Fruit fly (Drosophila melanogaster) whole organism, embryonic: Measurements from ENCODE around the gene CG42869.

ENCODE experiments used
- Atf3 ChIP-seq: fragments of 200-800 bp; sonication (Bioruptor generic); optimal IDR thresholded peaks from 3 replicates; lab custom pipeline; 2016; ENCODE audit warnings: missing biosample characterization, missing genetic modification characterization
- Atf6 ChIP-seq: fragments of 200-800 bp; sonication (Bioruptor generic); IDR thresholded peaks from 2 replicates; pipeline ENCODE4 v1.3.6; 2022; ENCODE audit warnings: missing biosample characterization, missing genetic modification characterization
- BEAF-32 ChIP-seq: fragments of 200-800 bp; sonication (Bioruptor generic); optimal IDR thresholded peaks from 3 replicates; lab custom pipeline; 2017; ENCODE audit warnings: missing biosample characterization, missing genetic modification characterization, mild to moderate bottlenecking, moderate library complexity, missing genetic modification reagents
- CG11504 ChIP-seq: fragments of 200-800 bp; sonication (Bioruptor generic); optimal IDR thresholded peaks from 3 replicates; lab custom pipeline; 2019; ENCODE audit warnings: missing biosample characterization, mild to moderate bottlenecking, missing genetic modification characterization, moderate library complexity
- CG12391 ChIP-seq: fragments of 200-800 bp; sonication (Bioruptor generic); optimal IDR thresholded peaks from 3 replicates; lab custom pipeline; 2018; ENCODE audit warnings: missing biosample characterization, mild to moderate bottlenecking, missing genetic modification characterization, moderate library complexity
- CG12659 ChIP-seq: fragments of 200-800 bp; sonication (Bioruptor generic); optimal IDR thresholded peaks from 3 replicates; lab custom pipeline; 2017; ENCODE audit warnings: mild to moderate bottlenecking, missing biosample characterization, missing genetic modification reagents, missing genetic modification characterization
- CG12744 ChIP-seq: fragments of 200-800 bp; sonication (Bioruptor generic); optimal IDR thresholded peaks from 2 replicates; lab custom pipeline; 2016; ENCODE audit warnings: missing biosample characterization, missing genetic modification characterization
- CG13287 ChIP-seq: fragments of 200-800 bp; sonication (Bioruptor generic); IDR thresholded peaks from 2 replicates; pipeline ENCODE4 v1.3.6; 2022; ENCODE audit warnings: missing biosample characterization, missing genetic modification characterization; ENCODE audit not compliant: partially characterized antibody
- CG13624 ChIP-seq: fragments of 200-800 bp; sonication (Bioruptor generic); optimal IDR thresholded peaks from 2 replicates; lab custom pipeline; 2016; ENCODE audit warnings: missing biosample characterization, missing genetic modification characterization
- CG14710 ChIP-seq: fragments of 200-800 bp; sonication (Bioruptor generic); optimal IDR thresholded peaks from 3 replicates; lab custom pipeline; 2019; ENCODE audit warnings: missing biosample characterization, mild to moderate bottlenecking, missing genetic modification characterization, moderate library complexity
- CG15514 ChIP-seq: fragments of 200-800 bp; sonication (Bioruptor generic); optimal IDR thresholded peaks from 3 replicates; lab custom pipeline; 2017; ENCODE audit warnings: missing biosample characterization, missing genetic modification characterization, mild to moderate bottlenecking, moderate library complexity, missing genetic modification reagents
- CG17186 ChIP-seq: fragments of 200-800 bp; sonication (Bioruptor generic); optimal IDR thresholded peaks from 3 replicates; lab custom pipeline; 2017; ENCODE audit warnings: missing biosample characterization, missing genetic modification reagents, missing genetic modification characterization
- CG31365 ChIP-seq: fragments of 200-800 bp; sonication (Bioruptor generic); optimal IDR thresholded peaks from 2 replicates; lab custom pipeline; 2018; ENCODE audit warnings: missing biosample characterization, mild to moderate bottlenecking, missing genetic modification characterization
- CG4617 ChIP-seq: fragments of 200-800 bp; sonication (Bioruptor generic); optimal IDR thresholded peaks from 3 replicates; lab custom pipeline; 2016; ENCODE audit warnings: missing biosample characterization, missing genetic modification characterization, borderline replicate concordance
- CG7556 ChIP-seq: fragments of 200-800 bp; sonication (Bioruptor generic); optimal IDR thresholded peaks from 2 replicates; lab custom pipeline; 2017; ENCODE audit warnings: missing biosample characterization, mild to moderate bottlenecking, missing genetic modification characterization
- CTCF ChIP-seq: fragments of 200-800 bp; sonication (Bioruptor generic); optimal IDR thresholded peaks from 2 replicates; lab custom pipeline; 2017; ENCODE audit warnings: missing biosample characterization, mild to moderate bottlenecking, missing genetic modification characterization, moderate library complexity
- Dek ChIP-seq: fragments of 200-800 bp; sonication (Bioruptor generic); optimal IDR thresholded peaks from 3 replicates; lab custom pipeline; 2019; ENCODE audit warnings: missing biosample characterization, mild to moderate bottlenecking, missing genetic modification characterization, moderate library complexity
- Doc3 ChIP-seq: fragments of 200-800 bp; sonication (Bioruptor generic); IDR thresholded peaks from 3 replicates; pipeline ENCODE4 v1.3.6; 2022; ENCODE audit warnings: missing biosample characterization, missing genetic modification characterization; ENCODE audit not compliant: partially characterized antibody
- E2f2 ChIP-seq: fragments of 200-800 bp; sonication (Bioruptor generic); IDR thresholded peaks from 2 replicates; pipeline ENCODE4 v1.3.6; 2022; ENCODE audit warnings: missing biosample characterization, missing genetic modification characterization
- Ets97D ChIP-seq: fragments of 200-800 bp; sonication (Bioruptor generic); optimal IDR thresholded peaks from 3 replicates; lab custom pipeline; 2016; ENCODE audit warnings: missing biosample characterization, missing genetic modification characterization
- Fer1 ChIP-seq: fragments of 200-800 bp; sonication (Bioruptor generic); optimal IDR thresholded peaks from 2 replicates; lab custom pipeline; 2017; ENCODE audit warnings: missing biosample characterization, mild to moderate bottlenecking, missing genetic modification characterization
- HHEX ChIP-seq: fragments of 200-800 bp; sonication (Bioruptor generic); optimal IDR thresholded peaks from 3 replicates; lab custom pipeline; 2017; ENCODE audit warnings: missing biosample characterization, mild to moderate bottlenecking, missing genetic modification characterization, missing genetic modification reagents
- Hmr ChIP-seq: fragments of 200-800 bp; sonication (Bioruptor generic); optimal IDR thresholded peaks from 3 replicates; lab custom pipeline; 2017; ENCODE audit warnings: mild to moderate bottlenecking, missing biosample characterization, missing genetic modification reagents, missing genetic modification characterization
- Hr3 ChIP-seq: fragments of 200-800 bp; sonication (Bioruptor generic); optimal IDR thresholded peaks from 3 replicates; lab custom pipeline; 2016; ENCODE audit warnings: missing biosample characterization, missing genetic modification characterization
- Max ChIP-seq: fragments of 200-800 bp; sonication (Bioruptor generic); optimal IDR thresholded peaks from 2 replicates; lab custom pipeline; 2016; ENCODE audit warnings: missing biosample characterization, mild to moderate bottlenecking, missing genetic modification characterization
- Med ChIP-seq: fragments of 200-800 bp; sonication (Bioruptor generic); peaks from one replicate; lab custom pipeline; 2016; ENCODE audit warnings: missing biosample characterization, missing genetic modification characterization, mild to moderate bottlenecking, inconsistent platforms, moderate library complexity
- Pdp1 ChIP-seq, 2 experiments: fragments of 200-800 bp; sonication (Bioruptor generic); optimal IDR thresholded peaks; 3 replicates each; lab custom pipeline; 2016; ENCODE audit warnings: missing biosample characterization in 2 of 2, missing genetic modification characterization in 2 of 2, mild to moderate bottlenecking in 1 of 2, moderate library complexity in 1 of 2
- Six4 ChIP-seq: fragments of 200-800 bp; sonication (Bioruptor generic); optimal IDR thresholded peaks from 2 replicates; lab custom pipeline; 2016; ENCODE audit warnings: missing biosample characterization, missing genetic modification characterization
- Sry-δ ChIP-seq: fragments of 200-800 bp; sonication (Bioruptor generic); optimal IDR thresholded peaks from 2 replicates; lab custom pipeline; 2016; ENCODE audit warnings: missing biosample characterization, missing genetic modification characterization
- Stat92E ChIP-seq, 3 experiments: fragments of >200 bp in 2 of 3; fragments of 200-800 bp in 1 of 3; sonication (Bioruptor generic) in 1 of 3; optimal IDR thresholded peaks; 2 replicates each; lab custom pipeline; 2017 to 2019; ENCODE audit warnings: missing biosample characterization in 3 of 3, missing genetic modification characterization in 3 of 3, mild to moderate bottlenecking in 1 of 3, moderate library complexity in 1 of 3
- YL-1 ChIP-seq: fragments of 200-800 bp; sonication (Bioruptor generic); optimal IDR thresholded peaks from 3 replicates; lab custom pipeline; 2017; ENCODE audit warnings: missing biosample characterization, mild to moderate bottlenecking, missing genetic modification characterization
- caup ChIP-seq: fragments of 200-800 bp; sonication (Bioruptor generic); optimal IDR thresholded peaks from 3 replicates; lab custom pipeline; 2017; ENCODE audit warnings: missing biosample characterization, mild to moderate bottlenecking, missing genetic modification characterization, moderate library complexity; ENCODE audit not compliant: severe bottlenecking
- chinmo ChIP-seq: fragments of 200-800 bp; sonication (Bioruptor generic); IDR thresholded peaks from 4 replicates; pipeline ENCODE4 v1.3.6; 2022; ENCODE audit warnings: missing biosample characterization, missing genetic modification characterization; ENCODE audit not compliant: partially characterized antibody
- cwo ChIP-seq: fragments of 200-800 bp; sonication (Bioruptor generic); optimal IDR thresholded peaks from 3 replicates; lab custom pipeline; 2017; ENCODE audit warnings: missing biosample characterization, missing genetic modification characterization, mild to moderate bottlenecking, moderate library complexity, missing genetic modification reagents
- dm ChIP-seq: fragments of 200-800 bp; sonication (Bioruptor generic); optimal IDR thresholded peaks from 3 replicates; lab custom pipeline; 2016; ENCODE audit warnings: missing biosample characterization, missing genetic modification characterization
- gfzf ChIP-seq: fragments of 200-800 bp; sonication (Bioruptor generic); optimal IDR thresholded peaks from 2 replicates; lab custom pipeline; 2016; ENCODE audit warnings: missing biosample characterization, mild to moderate bottlenecking, missing genetic modification characterization, moderate library complexity
- knrl ChIP-seq: fragments of 200-800 bp; sonication (Bioruptor generic); IDR thresholded peaks from 3 replicates; pipeline ENCODE4 v1.3.6; 2022; ENCODE audit warnings: missing biosample characterization, missing genetic modification characterization; ENCODE audit not compliant: partially characterized antibody
- nmo ChIP-seq: fragments of 200-800 bp; sonication (Bioruptor generic); optimal IDR thresholded peaks from 2 replicates; lab custom pipeline; 2018; ENCODE audit warnings: missing biosample characterization, mild to moderate bottlenecking, missing genetic modification characterization, moderate library complexity
- pita ChIP-seq: fragments of 200-800 bp; sonication (Bioruptor generic); optimal IDR thresholded peaks from 2 replicates; lab custom pipeline; 2017; ENCODE audit warnings: missing biosample characterization, mild to moderate bottlenecking, missing genetic modification characterization
- sens ChIP-seq: fragments of 200-800 bp; sonication (Bioruptor generic); peaks from one replicate; lab custom pipeline; 2016; ENCODE audit warnings: missing biosample characterization, missing genetic modification characterization
- sim ChIP-seq: fragments of 200-800 bp; sonication (Bioruptor generic); IDR thresholded peaks from 2 replicates; pipeline ENCODE4 v1.3.6; 2022; ENCODE audit warnings: missing biosample characterization, missing genetic modification characterization
- stwl ChIP-seq: fragments of 200-800 bp; sonication (Bioruptor generic); optimal IDR thresholded peaks from 3 replicates; lab custom pipeline; 2018; ENCODE audit warnings: missing biosample characterization, mild to moderate bottlenecking, missing genetic modification characterization, moderate library complexity
- usp ChIP-seq: fragments of >200 bp; optimal IDR thresholded peaks from 2 replicates; lab custom pipeline; 2017; ENCODE audit warnings: missing biosample characterization, missing genetic modification characterization
- wdn ChIP-seq: fragments of 200-800 bp; sonication (Bioruptor generic); IDR thresholded peaks from 2 replicates; pipeline ENCODE4 v1.3.6; 2022; ENCODE audit warnings: missing biosample characterization, missing genetic modification characterization

Gene CG42869

DNA sequence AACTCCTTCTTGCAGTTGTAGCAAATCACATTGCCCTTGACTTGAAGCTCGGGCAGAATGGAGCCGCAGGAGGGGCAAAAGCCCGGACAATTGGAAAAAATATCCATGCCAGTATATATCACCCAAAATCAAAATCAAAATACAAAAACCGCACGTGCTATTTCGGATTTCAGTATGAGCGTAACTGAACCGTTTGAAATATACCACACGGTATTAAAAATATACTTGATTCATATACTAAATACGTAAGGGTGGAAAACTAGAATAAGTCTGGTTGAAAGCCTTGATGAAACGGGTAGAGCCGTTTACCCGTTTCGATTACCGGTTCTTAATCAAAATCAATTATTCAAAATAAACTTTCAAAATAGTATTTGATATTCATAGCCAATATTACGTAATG, 41.0 kb upstream of the CG42869 start, which contains the start of gene Polr1H (continued):
- TF ChIP-seq sim (GFP tag; lab: Robert Waterston, UW) (no peak), Max (GFP tag; lab: Kevin White, UChicago) (peak; percentile 87), knrl (GFP tag; lab: Robert Waterston, UW) (peak; percentile 8; the same call in 1 of the 3 replicates), CG4617 (GFP tag; lab: Kevin White, UChicago) (peak; percentile 23), CG13287 (GFP tag; lab: Robert Waterston, UW) (peak; percentile 59), CG14710 (tag; lab: Kevin White, UChicago) (peak; percentile 42), Fer1 (peak; percentile 41), sens (GFP tag; lab: Kevin White, UChicago) (peak; percentile 90), gfzf (GFP tag; lab: Kevin White, UChicago) (peak; percentile 96), Six4 (GFP tag; lab: Kevin White, UChicago) (no peak), BEAF-32 (peak; percentile 31), CG31365 (tag; lab: Kevin White, UChicago) (no peak), Stat92E (GFP tag; optimal IDR thresholded peaks at IDR 0.05; lab: Kevin White, UChicago) (peak in 1 of 3 experiments; percentile 62), CG12744 (GFP tag; lab: Kevin White, UChicago) (no peak), wdn (GFP tag; lab: Robert Waterston, UW) (no peak), Sry-δ (GFP tag; lab: Kevin White, UChicago) (peak; percentile 22), CG12659 (GFP tag; lab: Kevin White, UChicago) (peak; percentile 37), CG12391 (tag; lab: Kevin White, UChicago) (no peak), usp (GFP tag; lab: Kevin White, UChicago) (no peak), nmo (GFP tag; lab: Kevin White, UChicago) (peak; percentile 26), CTCF (GFP tag; lab: Kevin White, UChicago) (peak; percentile 24), CG11504 (tag; lab: Kevin White, UChicago) (peak; percentile 75), cwo (peak; percentile 91), Atf3 (GFP tag; lab: Kevin White, UChicago) (no peak), Hmr (GFP tag; lab: Kevin White, UChicago) (peak; percentile 29), YL-1 (GFP tag; lab: Kevin White, UChicago) (peak; percentile 56), E2f2 (GFP tag; lab: Robert Waterston, UW) (peak; percentile 87), dm (GFP tag; lab: Kevin White, UChicago) (peak; percentile 90), Atf6 (GFP tag; lab: Robert Waterston, UW) (no peak), Hr3 (GFP tag; lab: Kevin White, UChicago) (no peak), Doc3 (no peak), Med (GFP tag; lab: Kevin White, UChicago) (peak; percentile 68), pita (GFP tag; lab: Kevin White, UChicago) (peak; percentile 84), Ets97D (GFP tag; lab: Kevin White, UChicago) (peak; percentile 72), Pdp1 (GFP tag; optimal IDR thresholded peaks at IDR 0.05; lab: Kevin White, UChicago) (peak in 1 of 2 experiments; percentile 75), CG7556 (no peak), stwl (peak; percentile 66), Dek (tag; lab: Kevin White, UChicago) (no peak), HHEX (GFP tag; lab: Kevin White, UChicago) (no peak), CG15514 (peak; percentile 91), CG13624 (GFP tag; lab: Kevin White, UChicago) (peak; percentile 24), chinmo (GFP tag; lab: Robert Waterston, UW) (0 out of 4 replicates have a peak, but pooled peaks have one; percentile 57), caup (no peak), CG17186 (GFP tag; lab: Kevin White, UChicago) (no peak)
